Worm (Caenorhabditis elegans): ENCODE results near the gene ins-12.

Gene ins-12

DNA sequence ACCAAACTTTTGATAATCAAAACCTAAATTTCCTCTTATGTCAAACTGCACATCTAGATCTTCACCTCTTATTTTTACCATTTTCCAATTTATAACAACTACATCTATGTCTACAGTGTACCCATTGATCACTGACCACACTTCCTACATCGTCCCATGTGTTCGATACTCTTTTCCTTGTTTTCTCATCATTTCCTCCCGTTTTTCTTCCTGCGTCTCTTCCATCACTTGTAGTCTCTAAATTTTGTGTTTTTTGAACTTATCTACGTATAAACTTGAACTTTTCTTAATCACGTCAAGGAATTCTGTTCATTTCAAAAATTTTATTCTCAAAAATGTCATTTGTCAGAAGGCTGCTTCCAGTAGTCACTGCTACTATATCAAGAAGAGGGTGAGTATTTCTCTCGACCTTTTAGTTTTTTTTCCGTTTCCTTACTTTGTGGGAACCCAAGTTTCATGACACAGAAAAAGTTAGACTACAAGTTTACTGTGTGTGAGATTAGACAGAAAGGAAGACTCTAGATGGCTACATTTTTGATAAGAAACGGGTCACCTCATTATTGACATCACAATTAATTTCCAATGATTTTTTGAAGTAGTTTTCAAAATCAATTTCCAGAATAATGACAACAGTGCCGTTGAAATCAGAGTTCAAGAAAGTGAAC is 17.8 kb downstream of the ins-12 start (continued):
- TF ChIP-seq hlh-12 (tag; optimal IDR thresholded peaks at IDR 0.05), result no peak
- no peak for TF ChIP-seq Y95B8A.8 (GFP tag; IDR thresholded peaks at IDR 0.05)
- TF ChIP-seq lsl-1 (GFP tag; optimal IDR thresholded peaks at IDR 0.05), result no peak
- no peak for TF ChIP-seq C06A6.2 (GFP tag; conservative IDR thresholded peaks at IDR 0.05)
- TF ChIP-seq chd-7 (tag; optimal IDR thresholded peaks at IDR 0.05), result peak; percentile 35
- no peak for TF ChIP-seq hmg-20 (GFP tag; IDR thresholded peaks at IDR 0.05)
- no peak for TF ChIP-seq madf-6 (GFP tag; IDR thresholded peaks at IDR 0.05)
- TF ChIP-seq bed-2 (GFP tag; IDR thresholded peaks at IDR 0.05), result no peak
- no peak for TF ChIP-seq dpl-1 (GFP tag; optimal IDR thresholded peaks at IDR 0.05)
- TF ChIP-seq F49E8.2 (tag; optimal IDR thresholded peaks at IDR 0.05; ENCODE audit: insufficient read depth), result no peak

DNA sequence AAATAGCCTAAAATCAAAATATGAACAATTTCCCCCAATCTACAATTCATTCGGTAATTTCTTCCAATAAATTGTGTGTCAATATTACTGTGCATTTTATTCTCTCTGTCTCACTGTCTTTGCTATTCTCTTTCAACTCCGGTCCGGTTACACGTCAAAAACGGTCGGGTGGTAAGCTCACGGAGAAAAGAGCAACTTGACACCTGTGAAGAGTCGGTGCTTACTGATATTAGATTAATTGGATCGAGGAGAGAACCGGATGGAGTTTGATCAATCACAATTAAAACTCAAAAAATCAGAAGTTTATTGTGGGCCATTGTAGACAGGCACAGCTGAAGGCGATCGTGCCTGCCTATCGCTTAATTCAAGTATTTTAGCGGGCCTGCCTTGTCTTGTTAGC is 20.5 kb downstream of the ins-12 start:
- TF ChIP-seq xnd-1 (tag; optimal IDR thresholded peaks at IDR 0.05) (no peak), Y56A3A.18 (GFP tag; IDR thresholded peaks at IDR 0.05) (peak; percentile 78; the same call in 1 of the 2 replicates), ccch-3 (GFP tag; optimal IDR thresholded peaks at IDR 0.05) (no peak), F22D6.2 (tag; optimal IDR thresholded peaks at IDR 0.05) (no peak), dox-1 (GFP tag; IDR thresholded peaks at IDR 0.05) (peak; percentile 45; the same call in 1 of the 2 replicates), fkh-3 (tag; optimal IDR thresholded peaks at IDR 0.05) (peak; percentile 41), let-607 (tag; optimal IDR thresholded peaks at IDR 0.05) (peak; percentile 49 to 76), ekl-4 (GFP tag; IDR thresholded peaks at IDR 0.05) (peak; percentile 73; the same call in 1 of the 2 replicates), nhr-80 (tag; optimal IDR thresholded peaks at IDR 0.05) (no peak), pbrm-1 (GFP tag; IDR thresholded peaks at IDR 0.05) (peak; percentile 36; the same call in 1 of the 2 replicates), lin-26 (GFP tag; IDR thresholded peaks at IDR 0.05) (peak; percentile 37; the same call in 1 of the 2 replicates), K12H6.12 (tag; optimal IDR thresholded peaks at IDR 0.05) (peak; percentile 20), nfyb-1 (GFP tag; IDR thresholded peaks at IDR 0.05) (peak; percentile 67; the same call in 1 of the 2 replicates), ama-1 (optimal IDR thresholded peaks at IDR 0.05) (peak; percentile 33), ama-1 (GFP tag; optimal IDR thresholded peaks at IDR 0.05) (no peak), hlh-26 (GFP tag; conservative IDR thresholded peaks at IDR 0.05) (no peak), snpc-4 (GFP tag; optimal IDR thresholded peaks at IDR 0.05) (no peak), snpc-4 (tag; optimal IDR thresholded peaks at IDR 0.05) (peak in 1 of 4 experiments; percentile 20), die-1 (tag; optimal IDR thresholded peaks at IDR 0.05) (no peak), hmg-20 (GFP tag; IDR thresholded peaks at IDR 0.05) (0 out of 2 replicates have a peak, but pooled peaks have one; percentile 2), madf-6 (GFP tag; IDR thresholded peaks at IDR 0.05) (peak; percentile 33), chd-7 (tag; optimal IDR thresholded peaks at IDR 0.05) (peak; percentile 70), B0336.3 (GFP tag; IDR thresholded peaks at IDR 0.05) (peak; percentile 80), ets-4 (GFP tag; optimal IDR thresholded peaks at IDR 0.05) (no peak), Y53G8AR.9 (GFP tag; conservative IDR thresholded peaks at IDR 0.05) (peak; percentile 81; the same call in 1 of the 2 replicates), mcd-1 (GFP tag; IDR thresholded peaks at IDR 0.05) (peak; percentile 38; the same call in 1 of the 2 replicates), Y95B8A.8 (GFP tag; IDR thresholded peaks at IDR 0.05) (no peak), hlh-12 (tag; optimal IDR thresholded peaks at IDR 0.05) (no peak), hmg-1.2 (GFP tag; IDR thresholded peaks at IDR 0.05) (peak; percentile 19; the same call in 1 of the 2 replicates), lag-1 (GFP tag; IDR thresholded peaks at IDR 0.05) (no peak), lin-54 (GFP tag; optimal IDR thresholded peaks at IDR 0.05) (peak; percentile 6), ztf-3 (GFP tag; optimal IDR thresholded peaks at IDR 0.05) (no peak), zim-3 (tag; optimal IDR thresholded peaks at IDR 0.05) (peak; percentile 42), zfh-2 (GFP tag; conservative IDR thresholded peaks at IDR 0.05) (no peak), madf-3 (GFP tag; IDR thresholded peaks at IDR 0.05) (peak; percentile 67; the same call in 1 of the 2 replicates), F57A8.1 (GFP tag; optimal IDR thresholded peaks at IDR 0.05) (no peak), atf-7 (tag; optimal IDR thresholded peaks at IDR 0.05) (peak; percentile 70), rpc-1 (optimal IDR thresholded peaks at IDR 0.05) (no peak), rpc-1 (tag; optimal IDR thresholded peaks at IDR 0.05) (no peak), him-1 (tag; optimal IDR thresholded peaks at IDR 0.05) (no peak), F52B5.7 (tag; optimal IDR thresholded peaks at IDR 0.05) (peak; percentile 62), gei-17 (GFP tag; optimal IDR thresholded peaks at IDR 0.05) (peak; percentile 55)

Data from whole organism, young adult.